Fruit fly (Drosophila melanogaster) whole organism, embryonic: Measurements from ENCODE around the gene CG11309.

Experiments
- Atf3 ChIP-seq: fragments of 200-800 bp; sonication (Bioruptor generic); optimal IDR thresholded peaks from 3 replicates; lab custom pipeline; 2016; ENCODE audit warnings: missing biosample characterization, missing genetic modification characterization
- Atf6 ChIP-seq: fragments of 200-800 bp; sonication (Bioruptor generic); IDR thresholded peaks from 2 replicates; pipeline ENCODE4 v1.3.6; 2022; ENCODE audit warnings: missing biosample characterization, missing genetic modification characterization
- CG10366 ChIP-seq: fragments of 200-800 bp; sonication (Bioruptor generic); IDR thresholded peaks from 2 replicates; pipeline ENCODE4 v1.3.6; 2022; ENCODE audit warnings: missing biosample characterization, missing genetic modification characterization
- CG10565 ChIP-seq: fragments of 200-800 bp; sonication (Bioruptor generic); optimal IDR thresholded peaks from 3 replicates; lab custom pipeline; 2016; ENCODE audit warnings: missing biosample characterization, mild to moderate bottlenecking, missing genetic modification characterization
- CG13624 ChIP-seq: fragments of 200-800 bp; sonication (Bioruptor generic); optimal IDR thresholded peaks from 2 replicates; lab custom pipeline; 2016; ENCODE audit warnings: missing biosample characterization, missing genetic modification characterization
- CG15696 ChIP-seq: fragments of 200-800 bp; sonication (Bioruptor generic); optimal IDR thresholded peaks from 2 replicates; lab custom pipeline; 2019; ENCODE audit warnings: missing biosample characterization, mild to moderate bottlenecking, missing genetic modification characterization, moderate library complexity
- CG31365 ChIP-seq: fragments of 200-800 bp; sonication (Bioruptor generic); optimal IDR thresholded peaks from 2 replicates; lab custom pipeline; 2018; ENCODE audit warnings: missing biosample characterization, mild to moderate bottlenecking, missing genetic modification characterization
- CG32772 ChIP-seq: fragments of 200-800 bp; sonication (Bioruptor generic); IDR thresholded peaks from 2 replicates; pipeline ENCODE4 v1.3.6; 2022; ENCODE audit warnings: missing biosample characterization, missing genetic modification characterization
- CG3281 ChIP-seq: fragments of 200-800 bp; sonication (Bioruptor generic); optimal IDR thresholded peaks from 3 replicates; lab custom pipeline; 2017; ENCODE audit warnings: missing biosample characterization, mild to moderate bottlenecking, missing genetic modification characterization
- CG3847 ChIP-seq: fragments of 200-800 bp; sonication (Bioruptor generic); IDR thresholded peaks from 2 replicates; pipeline ENCODE4 v1.3.6; 2022; ENCODE audit warnings: missing biosample characterization, missing genetic modification characterization
- CG6175 ChIP-seq: fragments of 200-800 bp; sonication (Bioruptor generic); IDR thresholded peaks from 3 replicates; pipeline ENCODE4 v1.3.6; 2022; ENCODE audit warnings: missing biosample characterization, missing genetic modification characterization
- CG6254 ChIP-seq: fragments of 200-800 bp; sonication (Bioruptor generic); optimal IDR thresholded peaks from 3 replicates; lab custom pipeline; 2017; ENCODE audit warnings: mild to moderate bottlenecking, missing biosample characterization, missing genetic modification reagents, missing genetic modification characterization
- CG6813 ChIP-seq: fragments of 200-800 bp; sonication (Bioruptor generic); optimal IDR thresholded peaks from 2 replicates; lab custom pipeline; 2017; ENCODE audit warnings: missing biosample characterization, missing genetic modification characterization, mild to moderate bottlenecking, moderate library complexity, missing genetic modification reagents
- CG9215 ChIP-seq: fragments of 200-800 bp; sonication (Bioruptor generic); IDR thresholded peaks from 2 replicates; pipeline ENCODE4 v1.3.6; 2022; ENCODE audit warnings: missing biosample characterization, missing genetic modification characterization
- CTCF ChIP-seq: fragments of 200-800 bp; sonication (Bioruptor generic); optimal IDR thresholded peaks from 2 replicates; lab custom pipeline; 2017; ENCODE audit warnings: missing biosample characterization, mild to moderate bottlenecking, missing genetic modification characterization, moderate library complexity
- Doc3 ChIP-seq: fragments of 200-800 bp; sonication (Bioruptor generic); IDR thresholded peaks from 3 replicates; pipeline ENCODE4 v1.3.6; 2022; ENCODE audit warnings: missing biosample characterization, missing genetic modification characterization; ENCODE audit not compliant: partially characterized antibody
- E2f2 ChIP-seq: fragments of 200-800 bp; sonication (Bioruptor generic); IDR thresholded peaks from 2 replicates; pipeline ENCODE4 v1.3.6; 2022; ENCODE audit warnings: missing biosample characterization, missing genetic modification characterization
- HLH3B ChIP-seq: fragments of 200-800 bp; sonication (Bioruptor generic); IDR thresholded peaks from 2 replicates; pipeline ENCODE4 v1.3.6; 2022; ENCODE audit warnings: missing biosample characterization, missing genetic modification characterization
- HLHmδ ChIP-seq: fragments of 200-800 bp; sonication (Bioruptor generic); optimal IDR thresholded peaks from 2 replicates; lab custom pipeline; 2018; ENCODE audit warnings: missing biosample characterization, mild to moderate bottlenecking, missing genetic modification characterization, moderate library complexity
- Hmr ChIP-seq: fragments of 200-800 bp; sonication (Bioruptor generic); optimal IDR thresholded peaks from 3 replicates; lab custom pipeline; 2017; ENCODE audit warnings: mild to moderate bottlenecking, missing biosample characterization, missing genetic modification reagents, missing genetic modification characterization
- Myb ChIP-seq: fragments of 200-800 bp; sonication (Bioruptor generic); optimal IDR thresholded peaks from 2 replicates; lab custom pipeline; 2016; ENCODE audit warnings: missing biosample characterization, missing genetic modification characterization
- NC2β ChIP-seq: fragments of 200-800 bp; sonication (Bioruptor generic); optimal IDR thresholded peaks from 2 replicates; lab custom pipeline; 2016; ENCODE audit warnings: missing biosample characterization, missing genetic modification characterization
- Nf-YC ChIP-seq: fragments of 200-800 bp; optimal IDR thresholded peaks from 3 replicates; lab custom pipeline; 2019; ENCODE audit warnings: missing biosample characterization, mild to moderate bottlenecking, missing genetic modification characterization, moderate library complexity
- Optix ChIP-seq: fragments of 200-800 bp; sonication (Bioruptor generic); IDR thresholded peaks from 3 replicates; pipeline ENCODE4 v1.3.6; 2022; ENCODE audit warnings: missing biosample characterization, missing genetic modification characterization
- Rfx ChIP-seq: fragments of 200-800 bp; sonication (Bioruptor generic); IDR thresholded peaks from 2 replicates; pipeline ENCODE4 v1.3.6; 2022; ENCODE audit warnings: missing biosample characterization, missing genetic modification characterization
- TFAM ChIP-seq: fragments of 200-800 bp; sonication (Bioruptor generic); optimal IDR thresholded peaks from 2 replicates; lab custom pipeline; 2017; ENCODE audit warnings: missing biosample characterization, missing genetic modification characterization, inconsistent platforms
- Xbp1 ChIP-seq: fragments of 200-800 bp; sonication (Bioruptor generic); optimal IDR thresholded peaks from 3 replicates; lab custom pipeline; 2016; ENCODE audit warnings: missing biosample characterization, mild to moderate bottlenecking, missing genetic modification characterization
- aop ChIP-seq: fragments of 200-800 bp; sonication (Bioruptor generic); IDR thresholded peaks from 2 replicates; pipeline ENCODE4 v1.3.6; 2022; ENCODE audit warnings: missing biosample characterization, missing genetic modification characterization
- ash1 ChIP-seq: fragments of 200-800 bp; sonication (Bioruptor generic); optimal IDR thresholded peaks from 2 replicates; lab custom pipeline; 2018; ENCODE audit warnings: missing biosample characterization, mild to moderate bottlenecking, missing genetic modification characterization
- bab2 ChIP-seq: fragments of 200-800 bp; sonication (Bioruptor generic); optimal IDR thresholded peaks from 2 replicates; lab custom pipeline; 2016; ENCODE audit warnings: missing biosample characterization, missing genetic modification characterization
- caup ChIP-seq: fragments of 200-800 bp; sonication (Bioruptor generic); optimal IDR thresholded peaks from 3 replicates; lab custom pipeline; 2017; ENCODE audit warnings: missing biosample characterization, mild to moderate bottlenecking, missing genetic modification characterization, moderate library complexity; ENCODE audit not compliant: severe bottlenecking
- chn ChIP-seq: fragments of 200-800 bp; sonication (Bioruptor generic); optimal IDR thresholded peaks from 2 replicates; lab custom pipeline; 2016; ENCODE audit warnings: missing biosample characterization, missing genetic modification characterization
- crol ChIP-seq: fragments of 200-800 bp; sonication (Bioruptor generic); IDR thresholded peaks from 2 replicates; pipeline ENCODE4 v1.3.6; 2022; ENCODE audit warnings: missing biosample characterization, missing genetic modification characterization
- dmrt99B ChIP-seq: fragments of 200-800 bp; sonication (Bioruptor generic); optimal IDR thresholded peaks from 2 replicates; lab custom pipeline; 2018; ENCODE audit warnings: missing biosample characterization, mild to moderate bottlenecking, missing genetic modification characterization, moderate library complexity
- eve ChIP-seq, 2 experiments: fragments of >200 bp; optimal IDR thresholded peaks; 2 replicates each; lab custom pipeline; 2017; ENCODE audit warnings: missing biosample characterization in 2 of 2, missing genetic modification characterization in 2 of 2
- fd3F ChIP-seq: fragments of 200-800 bp; sonication (Bioruptor generic); optimal IDR thresholded peaks from 2 replicates; lab custom pipeline; 2018; ENCODE audit warnings: missing biosample characterization, mild to moderate bottlenecking, missing genetic modification characterization, moderate library complexity
- gt ChIP-seq: fragments of 200-800 bp; sonication (Bioruptor generic); IDR thresholded peaks from 2 replicates; pipeline ENCODE4 v1.3.6; 2022; ENCODE audit warnings: missing biosample characterization, missing genetic modification characterization
- kah ChIP-seq: fragments of 200-800 bp; sonication (Bioruptor generic); optimal IDR thresholded peaks from 2 replicates; lab custom pipeline; 2018; ENCODE audit warnings: missing biosample characterization, mild to moderate bottlenecking, missing genetic modification characterization
- mirr ChIP-seq: fragments of 200-800 bp; sonication (Bioruptor generic); optimal IDR thresholded peaks from 3 replicates; lab custom pipeline; 2018; ENCODE audit warnings: missing biosample characterization, mild to moderate bottlenecking, missing genetic modification characterization
- onecut ChIP-seq: fragments of 200-800 bp; sonication (Bioruptor generic); IDR thresholded peaks from 2 replicates; pipeline ENCODE4 v1.3.6; 2022; ENCODE audit warnings: missing biosample characterization, missing genetic modification characterization
- sc ChIP-seq, 3 experiments: fragments of >200 bp in 2 of 3; fragments of 200-800 bp in 1 of 3; sonication (Bioruptor generic) in 1 of 3; optimal IDR thresholded peaks; 2 replicates in 2 of 3; 3 replicates in 1 of 3; lab custom pipeline; 2017; ENCODE audit warnings: mild to moderate bottlenecking in 1 of 3, missing biosample characterization in 1 of 3, missing genetic modification characterization in 1 of 3, missing genetic modification reagents in 1 of 3
- sd ChIP-seq: fragments of 200-800 bp; sonication (Bioruptor generic); optimal IDR thresholded peaks from 3 replicates; lab custom pipeline; 2018; ENCODE audit warnings: missing biosample characterization, mild to moderate bottlenecking, missing genetic modification characterization, moderate library complexity
- so ChIP-seq: fragments of 200-800 bp; sonication (Bioruptor generic); IDR thresholded peaks from 3 replicates; pipeline ENCODE4 v1.3.6; 2022; ENCODE audit warnings: missing biosample characterization, missing genetic modification characterization
- sob ChIP-seq: fragments of 200-800 bp; sonication (Bioruptor generic); IDR thresholded peaks from 2 replicates; pipeline ENCODE4 v1.3.6; 2022; ENCODE audit warnings: missing biosample characterization, missing genetic modification characterization
- tap ChIP-seq: fragments of 200-800 bp; optimal IDR thresholded peaks from 3 replicates; lab custom pipeline; 2019; ENCODE audit warnings: missing biosample characterization, mild to moderate bottlenecking, missing genetic modification characterization, moderate library complexity
- tio ChIP-seq: fragments of 200-800 bp; sonication (Bioruptor generic); optimal IDR thresholded peaks from 2 replicates; lab custom pipeline; 2017; ENCODE audit warnings: missing biosample characterization, missing genetic modification characterization, inconsistent platforms
- trem ChIP-seq: fragments of 200-800 bp; optimal IDR thresholded peaks from 3 replicates; lab custom pipeline; 2019; ENCODE audit warnings: missing biosample characterization, mild to moderate bottlenecking, missing genetic modification characterization, moderate library complexity
- vfl ChIP-seq: fragments of 200-800 bp; sonication (Bioruptor generic); optimal IDR thresholded peaks from 2 replicates; lab custom pipeline; 2016; ENCODE audit warnings: missing biosample characterization, missing genetic modification characterization
- vvl ChIP-seq: fragments of 200-800 bp; sonication (Bioruptor generic); IDR thresholded peaks from 2 replicates; pipeline ENCODE4 v1.3.6; 2022; ENCODE audit warnings: missing biosample characterization, missing genetic modification characterization
- zfh2 ChIP-seq: fragments of 200-800 bp; sonication (Bioruptor generic); optimal IDR thresholded peaks from 2 replicates; lab custom pipeline; 2016; ENCODE audit warnings: missing biosample characterization, missing genetic modification characterization

The CG11309 gene

DNA sequence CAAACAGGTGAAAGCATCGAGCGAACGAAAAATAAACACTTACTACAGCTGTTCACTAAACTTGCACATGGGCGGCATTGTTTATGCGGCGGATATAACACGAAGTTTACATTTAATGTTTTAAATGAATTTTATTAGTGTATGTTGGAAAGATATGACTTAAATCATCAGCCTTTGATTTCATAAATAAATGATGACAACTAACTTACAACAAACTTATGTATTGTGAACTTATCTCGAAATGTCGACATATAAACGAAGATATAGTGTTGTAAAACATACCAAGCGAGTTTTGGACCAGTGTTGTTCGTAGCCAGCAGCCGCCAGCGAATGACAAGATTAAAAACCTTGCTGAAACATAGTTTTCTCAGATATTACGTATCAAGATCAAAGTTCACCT is at the start of gene CG11309, which contains the start of gene CG7632 (continued):
- TF ChIP-seq bab2 (peak; percentile 98), chn (GFP tag; lab: Kevin White, UChicago) (peak; percentile 98), CG10366 (GFP tag; lab: Robert Waterston, UW) (peak; percentile 97), Optix (GFP tag; lab: Robert Waterston, UW) (peak; percentile 89), sd (tag; lab: Kevin White, UChicago) (peak; percentile 96), Atf3 (GFP tag; lab: Kevin White, UChicago) (peak; percentile 97), CG6254 (peak; percentile 98), CG3281 (GFP tag; lab: Kevin White, UChicago) (peak; percentile 100), Doc3 (GFP tag; lab: Robert Waterston, UW) (no peak), Myb (GFP tag; lab: Kevin White, UChicago) (peak; percentile 89), kah (peak; percentile 99), dmrt99B (tag; lab: Kevin White, UChicago) (peak; percentile 99), CG15696 (tag; lab: Kevin White, UChicago) (peak; percentile 99), sc (optimal IDR thresholded peaks at IDR 0.05; lab: Kevin White, UChicago) (no peak), sc (GFP tag; optimal IDR thresholded peaks at IDR 0.05; lab: Kevin White, UChicago) (peak; percentile 99), fd3F (GFP tag; lab: Kevin White, UChicago) (peak; percentile 98), CTCF (GFP tag; lab: Kevin White, UChicago) (peak; percentile 81), aop (GFP tag; lab: Robert Waterston, UW) (peak; percentile 92), CG32772 (GFP tag; lab: Robert Waterston, UW) (peak; percentile 93), tio (peak; percentile 94), eve (GFP tag; optimal IDR thresholded peaks at IDR 0.05; lab: Kevin White, UChicago) (peak; percentile 65 to 100), HLHmδ (GFP tag; lab: Kevin White, UChicago) (peak; percentile 18), Rfx (GFP tag; lab: Robert Waterston, UW) (peak; percentile 98), CG31365 (tag; lab: Kevin White, UChicago) (peak; percentile 96), crol (GFP tag; lab: Robert Waterston, UW) (peak; percentile 71), NC2β (GFP tag; lab: Kevin White, UChicago) (peak; percentile 99), tap (peak; percentile 100), trem (tag; lab: Kevin White, UChicago) (peak; percentile 98), CG10565 (GFP tag; lab: Kevin White, UChicago) (peak; percentile 97), TFAM (GFP tag; lab: Kevin White, UChicago) (peak; percentile 96), ash1 (GFP tag; lab: Kevin White, UChicago) (peak; percentile 98)

DNA sequence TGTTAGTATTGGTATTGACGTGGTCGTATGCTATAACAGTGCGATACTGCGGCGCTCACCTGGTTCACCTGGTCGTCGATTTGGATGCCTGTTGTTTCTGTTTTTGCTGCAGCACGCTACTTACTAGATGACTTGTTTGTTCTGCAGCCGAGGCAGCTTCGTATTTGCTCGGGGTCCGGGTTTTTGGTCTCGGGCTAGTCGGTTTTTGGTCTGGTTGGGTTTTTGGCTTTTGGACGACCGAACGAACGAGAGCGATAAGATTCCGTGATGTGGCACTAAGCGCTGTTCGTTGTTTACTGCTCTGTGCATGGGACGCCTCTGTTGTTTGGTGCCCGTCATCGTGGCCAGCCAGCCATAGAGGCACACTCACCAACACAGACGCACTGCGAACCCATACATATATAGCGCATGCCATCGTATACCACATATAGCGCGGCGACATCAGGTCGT is 44.5 kb upstream of the CG11309 start, which contains the start of gene ebd2:
Gene ebd2, minus strand, starts transcription at position 306 of the 450 bp plus-strand sequence.
- no peak for TF ChIP-seq CG3847 (GFP tag; lab: Robert Waterston, UW)
- TF ChIP-seq vfl (GFP tag; lab: Kevin White, UChicago), result no peak
- no peak for TF ChIP-seq Optix (GFP tag; lab: Robert Waterston, UW)
- 0 out of 2 replicates have a peak, but pooled peaks have one; percentile 14 for TF ChIP-seq E2f2
- TF ChIP-seq so, result 0 out of 3 replicates have a peak, but pooled peaks have one; percentile 5
- TF ChIP-seq Xbp1, result peak; percentile 21
- peak; percentile 15; the same call in 1 of the 2 replicates for TF ChIP-seq vvl (GFP tag; lab: Robert Waterston, UW)
- TF ChIP-seq CG3281 (GFP tag; lab: Kevin White, UChicago), result peak; percentile 35
- no peak for TF ChIP-seq Nf-YC (tag; lab: Kevin White, UChicago)
- TF ChIP-seq CG6813 (GFP tag; lab: Kevin White, UChicago), result peak; percentile 1
- TF ChIP-seq sob (GFP tag; lab: Robert Waterston, UW), result peak; percentile 40; the same call in 1 of the 2 replicates
- TF ChIP-seq CG9215 (GFP tag; lab: Robert Waterston, UW), result no peak
- TF ChIP-seq caup (GFP tag; lab: Kevin White, UChicago), result peak; percentile 40
- 0 out of 2 replicates have a peak, but pooled peaks have one; percentile 43 for TF ChIP-seq HLH3B (GFP tag; lab: Robert Waterston, UW)
- TF ChIP-seq Doc3 (GFP tag; lab: Robert Waterston, UW), result 0 out of 3 replicates have a peak, but pooled peaks have one; percentile 26
- TF ChIP-seq CG6175 (GFP tag; lab: Robert Waterston, UW), result peak; percentile 82; the same call in 2 of the 3 replicates
- no peak for TF ChIP-seq gt (GFP tag; lab: Robert Waterston, UW)
- TF ChIP-seq zfh2, result no peak
- peak; percentile 53 for TF ChIP-seq Hmr
- TF ChIP-seq onecut (GFP tag; lab: Robert Waterston, UW), result peak; percentile 3; the same call in 1 of the 2 replicates
- peak; percentile 48 for TF ChIP-seq CG13624 (GFP tag; lab: Kevin White, UChicago)
- TF ChIP-seq Atf6 (GFP tag; lab: Robert Waterston, UW), result peak; percentile 63
- peak; percentile 18 for TF ChIP-seq mirr
